Worm (Caenorhabditis elegans) whole organism, mixed stage, embryonic: ENCODE data around the gene srh-69.

Experiments
- blmp-1 ChIP-seq: fragments of 150-350 bp; optimal IDR thresholded peaks from 2 replicates; lab custom pipeline; 2014; ENCODE audit warnings: missing biosample characterization, missing genetic modification characterization
- elt-1 ChIP-seq: sonication (generic microtip); optimal IDR thresholded peaks from 2 replicates; lab custom pipeline; 2017; ENCODE audit warnings: missing genetic modification characterization, mild to moderate bottlenecking, missing compliant biosample characterization, antibody characterized with exemption, moderate library complexity, borderline replicate concordance; ENCODE audit not compliant: insufficient read depth
- elt-3 ChIP-seq: fragments of 150-350 bp; optimal IDR thresholded peaks from 2 replicates; lab custom pipeline; 2014; ENCODE audit warnings: missing biosample characterization, missing genetic modification characterization
- flh-1 ChIP-seq: fragments of 200-800 bp; sonication (Bioruptor generic); optimal IDR thresholded peaks from 2 replicates; lab custom pipeline; 2018; ENCODE audit warnings: mild to moderate bottlenecking, missing genetic modification characterization, moderate library complexity, missing compliant biosample characterization
- lin-13 ChIP-seq: fragments of 150-350 bp; optimal IDR thresholded peaks from 2 replicates; lab custom pipeline; 2014; ENCODE audit warnings: missing biosample characterization, missing genetic modification characterization
- nhr-12 ChIP-seq: fragments of 150-350 bp; optimal IDR thresholded peaks from 2 replicates; lab custom pipeline; 2014; ENCODE audit warnings: missing biosample characterization, missing genetic modification characterization
- nhr-76 ChIP-seq: sonication (generic microtip); optimal IDR thresholded peaks from 2 replicates; lab custom pipeline; 2017; ENCODE audit warnings: missing biosample characterization, missing genetic modification characterization
- pha-4 ChIP-seq: fragments of 150-350 bp; optimal IDR thresholded peaks from 2 replicates; lab custom pipeline; 2018; ENCODE audit warnings: missing biosample characterization, missing genetic modification reagents, missing genetic modification characterization
- unc-62 ChIP-seq: fragments of 150-350 bp; optimal IDR thresholded peaks from 2 replicates; lab custom pipeline; 2014; ENCODE audit warnings: missing biosample characterization, missing genetic modification reagents, missing genetic modification characterization

- TF ChIP-seq flh-1 (GFP tag; lab: Kevin White, UChicago) (no peak), elt-3 (tag; lab: Kevin White, UChicago) (no peak), pha-4 (tag; lab: Kevin White, UChicago) (no peak), blmp-1 (tag; lab: Kevin White, UChicago) (no peak), unc-62 (GFP tag; lab: Kevin White, UChicago) (no peak), elt-1 (tag; lab: Kevin White, UChicago) (no peak), lin-13 (tag; lab: Kevin White, UChicago) (no peak), nhr-12 (tag; lab: Kevin White, UChicago) (no peak), nhr-76 (no peak)
Measured at ce11 chrII:12467047-12467446, 47.5 kb downstream of the srh-69 start, which contains the start of gene srg-16.
